Worm (Caenorhabditis elegans): Measurements from ENCODE around the gene M163.7.

The M163.7 gene

ce11 chrX:14477338-14477737, 12.7 kb downstream of the M163.7 start (continued):
- TF ChIP-seq nhr-12 (tag; optimal IDR thresholded peaks at IDR 0.05) = no peak
- no peak for TF ChIP-seq pqm-1 (tag; optimal IDR thresholded peaks at IDR 0.05)
- no peak for TF ChIP-seq ztf-4 (tag; optimal IDR thresholded peaks at IDR 0.05)
- no peak for TF ChIP-seq lin-35 (GFP tag; optimal IDR thresholded peaks at IDR 0.05)
- no peak for TF ChIP-seq vab-15 (tag; optimal IDR thresholded peaks at IDR 0.05)
- TF ChIP-seq C04F5.9 (tag; optimal IDR thresholded peaks at IDR 0.05) = no peak
- no peak for TF ChIP-seq mef-2 (tag; optimal IDR thresholded peaks at IDR 0.05)
- no peak for TF ChIP-seq hlh-17 (GFP tag; optimal IDR thresholded peaks at IDR 0.05; ENCODE audit: borderline replicate concordance)
- no peak for TF ChIP-seq zip-4 (GFP tag; optimal IDR thresholded peaks at IDR 0.05)
- TF ChIP-seq nhr-47 (tag; optimal IDR thresholded peaks at IDR 0.05) = peak; percentile 18
- no peak for TF ChIP-seq ceh-90 (tag; optimal IDR thresholded peaks at IDR 0.05)
- no peak for TF ChIP-seq ets-5 (GFP tag; IDR thresholded peaks at IDR 0.05)
- no peak for TF ChIP-seq lin-14 (GFP tag; optimal IDR thresholded peaks at IDR 0.05)
- TF ChIP-seq unc-98 (GFP tag; IDR thresholded peaks at IDR 0.05) = no peak
- TF ChIP-seq blmp-1 (tag; optimal IDR thresholded peaks at IDR 0.05) = no peak
- TF ChIP-seq fos-1 (tag; optimal IDR thresholded peaks at IDR 0.05) = no peak
- no peak for TF ChIP-seq nhr-77 (tag; optimal IDR thresholded peaks at IDR 0.05)
- TF ChIP-seq skn-1 (tag; optimal IDR thresholded peaks at IDR 0.05) = peak; percentile 2
- no peak for TF ChIP-seq ceh-82 (tag; optimal IDR thresholded peaks at IDR 0.05)
- no peak for TF ChIP-seq lir-3 (tag; optimal IDR thresholded peaks at IDR 0.05; ENCODE audit: poor library complexity)

- TF ChIP-seq snpc-4 (tag; optimal IDR thresholded peaks at IDR 0.05) (peak; percentile 98), nhr-12 (tag; optimal IDR thresholded peaks at IDR 0.05) (no peak), sup-37 (GFP tag; optimal IDR thresholded peaks at IDR 0.05) (no peak), F16B12.6 (tag; optimal IDR thresholded peaks at IDR 0.05) (no peak), nhr-19 (GFP tag; conservative IDR thresholded peaks at IDR 0.05) (peak; percentile 20), dsc-1 (tag; optimal IDR thresholded peaks at IDR 0.05) (peak; percentile 82), tbx-2 (tag; optimal IDR thresholded peaks at IDR 0.05) (peak; percentile 29), sptf-1 (tag; optimal IDR thresholded peaks at IDR 0.05) (no peak), ces-1 (GFP tag; optimal IDR thresholded peaks at IDR 0.05) (no peak), ceh-82 (tag; optimal IDR thresholded peaks at IDR 0.05) (peak; percentile 22 to 41 (median 34)), nhr-47 (tag; optimal IDR thresholded peaks at IDR 0.05) (peak; percentile 76), snu-23 (GFP tag; optimal IDR thresholded peaks at IDR 0.05) (peak; percentile 29), lir-3 (tag; optimal IDR thresholded peaks at IDR 0.05; ENCODE audit: poor library complexity) (peak; percentile 28), unc-86 (tag; optimal IDR thresholded peaks at IDR 0.05) (peak; percentile 42), egl-13 (tag; optimal IDR thresholded peaks at IDR 0.05) (peak; percentile 90), xbp-1 (tag; optimal IDR thresholded peaks at IDR 0.05) (peak; percentile 27), tlp-1 (tag; optimal IDR thresholded peaks at IDR 0.05) (no peak), lsy-2 (tag; optimal IDR thresholded peaks at IDR 0.05) (peak; percentile 23 to 42), lin-14 (GFP tag; optimal IDR thresholded peaks at IDR 0.05) (peak; percentile 31), mdl-1 (tag; optimal IDR thresholded peaks at IDR 0.05) (no peak), nhr-11 (tag; optimal IDR thresholded peaks at IDR 0.05) (no peak), Y116A8C.19 (tag; optimal IDR thresholded peaks at IDR 0.05; ENCODE audit: borderline replicate concordance) (no peak), zip-4 (GFP tag; optimal IDR thresholded peaks at IDR 0.05) (peak; percentile 72), jun-1 (tag; optimal IDR thresholded peaks at IDR 0.05) (peak; percentile 33), nhr-20 (tag; optimal IDR thresholded peaks at IDR 0.05) (peak; percentile 26), irx-1 (tag; optimal IDR thresholded peaks at IDR 0.05) (no peak), swsn-7 (tag; optimal IDR thresholded peaks at IDR 0.05) (peak; percentile 67), skn-1 (tag; optimal IDR thresholded peaks at IDR 0.05) (peak; percentile 36), sox-4 (tag; optimal IDR thresholded peaks at IDR 0.05) (peak; percentile 64), nhr-71 (tag; optimal IDR thresholded peaks at IDR 0.05) (peak; percentile 62), pag-3 (tag; optimal IDR thresholded peaks at IDR 0.05; ENCODE audit: borderline replicate concordance, insufficient read depth) (no peak), lin-35 (GFP tag; optimal IDR thresholded peaks at IDR 0.05) (no peak), fkh-8 (tag; optimal IDR thresholded peaks at IDR 0.05) (peak; percentile 61), pax-3 (tag; optimal IDR thresholded peaks at IDR 0.05) (peak; percentile 32), ama-1 (optimal IDR thresholded peaks at IDR 0.05) (no peak)
Measured at ce11 chrX:14478193-14478592, 13.6 kb downstream of the M163.7 start.
